Worm (Caenorhabditis elegans) whole organism, mixed stage, embryonic: Measurements from ENCODE around the gene T07D4.2.
A peak's percentile ranks its signal among the peaks of the same experiment; 100 is the strongest.

Source experiments
- M03D4.4 ChIP-seq: sonication (generic microtip); optimal IDR thresholded peaks from 2 replicates; lab custom pipeline; 2017; ENCODE audit warnings: mild to moderate bottlenecking, missing genetic modification characterization, missing compliant biosample characterization
- bed-3 ChIP-seq: fragments of 200-800 bp; sonication (Bioruptor generic); optimal IDR thresholded peaks from 3 replicates; lab custom pipeline; 2018; ENCODE audit warnings: mild to moderate bottlenecking, missing genetic modification characterization, moderate library complexity, missing compliant biosample characterization
- blmp-1 ChIP-seq: fragments of 150-350 bp; optimal IDR thresholded peaks from 2 replicates; lab custom pipeline; 2014; ENCODE audit warnings: missing biosample characterization, missing genetic modification characterization
- ceh-39 ChIP-seq: fragments of 150-350 bp; optimal IDR thresholded peaks from 2 replicates; lab custom pipeline; 2014; ENCODE audit warnings: missing biosample characterization, missing genetic modification characterization
- ceh-43 ChIP-seq: fragments of 200-800 bp; sonication (Bioruptor generic); optimal IDR thresholded peaks from 2 replicates; lab custom pipeline; 2018; ENCODE audit warnings: mild to moderate bottlenecking, missing genetic modification characterization, moderate library complexity, missing compliant biosample characterization
- ces-1 ChIP-seq: fragments of 150-350 bp; optimal IDR thresholded peaks from 2 replicates; lab custom pipeline; 2014; ENCODE audit warnings: missing biosample characterization, missing genetic modification reagents, missing genetic modification characterization
- drap-1 ChIP-seq: fragments of 200-800 bp; sonication (Bioruptor generic); optimal IDR thresholded peaks from 3 replicates; lab custom pipeline; 2018; ENCODE audit warnings: mild to moderate bottlenecking, missing genetic modification characterization, missing compliant biosample characterization
- elt-1 ChIP-seq: sonication (generic microtip); optimal IDR thresholded peaks from 2 replicates; lab custom pipeline; 2017; ENCODE audit warnings: missing genetic modification characterization, mild to moderate bottlenecking, missing compliant biosample characterization, antibody characterized with exemption, moderate library complexity, borderline replicate concordance; ENCODE audit not compliant: insufficient read depth
- elt-3 ChIP-seq: fragments of 150-350 bp; optimal IDR thresholded peaks from 2 replicates; lab custom pipeline; 2014; ENCODE audit warnings: missing biosample characterization, missing genetic modification characterization
- flh-1 ChIP-seq: fragments of 200-800 bp; sonication (Bioruptor generic); optimal IDR thresholded peaks from 2 replicates; lab custom pipeline; 2018; ENCODE audit warnings: mild to moderate bottlenecking, missing genetic modification characterization, moderate library complexity, missing compliant biosample characterization
- ham-2 ChIP-seq: fragments of 200-800 bp; sonication (Bioruptor generic); optimal IDR thresholded peaks from 2 replicates; lab custom pipeline; 2018; ENCODE audit warnings: mild to moderate bottlenecking, missing genetic modification characterization, missing compliant biosample characterization
- hlh-1 ChIP-seq: fragments of 150-350 bp; optimal IDR thresholded peaks from 2 replicates; lab custom pipeline; 2014; ENCODE audit warnings: missing biosample characterization, missing genetic modification reagents, missing genetic modification characterization
- lin-13 ChIP-seq: fragments of 150-350 bp; optimal IDR thresholded peaks from 2 replicates; lab custom pipeline; 2014; ENCODE audit warnings: missing biosample characterization, missing genetic modification characterization
- lin-32 ChIP-seq: fragments of 200-800 bp; sonication (Bioruptor generic); optimal IDR thresholded peaks from 2 replicates; lab custom pipeline; 2018; ENCODE audit warnings: mild to moderate bottlenecking, missing genetic modification characterization, missing compliant biosample characterization
- mab-5 ChIP-seq: fragments of 150-350 bp; optimal IDR thresholded peaks from 2 replicates; lab custom pipeline; 2014; ENCODE audit warnings: missing biosample characterization, missing genetic modification characterization
- mep-1 ChIP-seq: fragments of 150-350 bp; optimal IDR thresholded peaks from 2 replicates; lab custom pipeline; 2017; ENCODE audit warnings: missing biosample characterization, missing genetic modification reagents, missing genetic modification characterization, inconsistent platforms
- mls-2 ChIP-seq: sonication (generic microtip); optimal IDR thresholded peaks from 2 replicates; lab custom pipeline; 2016; ENCODE audit warnings: mild to moderate bottlenecking, missing genetic modification characterization, moderate library complexity, missing compliant biosample characterization
- nhr-12 ChIP-seq: fragments of 150-350 bp; optimal IDR thresholded peaks from 2 replicates; lab custom pipeline; 2014; ENCODE audit warnings: missing biosample characterization, missing genetic modification characterization
- nhr-2 ChIP-seq: fragments of 150-350 bp; optimal IDR thresholded peaks from 2 replicates; lab custom pipeline; 2014; ENCODE audit warnings: missing biosample characterization, missing genetic modification characterization
- nhr-237 ChIP-seq: fragments of 150-350 bp; optimal IDR thresholded peaks from 2 replicates; lab custom pipeline; 2014; ENCODE audit warnings: missing biosample characterization, missing genetic modification characterization
- nhr-28 ChIP-seq: fragments of 150-350 bp; optimal IDR thresholded peaks from 2 replicates; lab custom pipeline; 2014; ENCODE audit warnings: missing biosample characterization, missing genetic modification characterization
- nhr-76 ChIP-seq: sonication (generic microtip); optimal IDR thresholded peaks from 2 replicates; lab custom pipeline; 2017; ENCODE audit warnings: missing biosample characterization, missing genetic modification characterization
- pha-4 ChIP-seq: fragments of 150-350 bp; optimal IDR thresholded peaks from 2 replicates; lab custom pipeline; 2018; ENCODE audit warnings: missing biosample characterization, missing genetic modification reagents, missing genetic modification characterization
- sem-2 ChIP-seq: fragments of 200-800 bp; sonication (Bioruptor generic); optimal IDR thresholded peaks from 2 replicates; lab custom pipeline; 2018; ENCODE audit warnings: mild to moderate bottlenecking, missing genetic modification characterization, missing compliant biosample characterization
- snpc-4 ChIP-seq: fragments of 150-350 bp; optimal IDR thresholded peaks from 2 replicates; lab custom pipeline; 2014; ENCODE audit warnings: missing biosample characterization, missing genetic modification characterization
- sptf-1 ChIP-seq: sonication (generic microtip); optimal IDR thresholded peaks from 2 replicates; lab custom pipeline; 2017; ENCODE audit warnings: mild to moderate bottlenecking, missing genetic modification characterization, moderate library complexity, missing compliant biosample characterization
- tbx-8 ChIP-seq: fragments of 200-800 bp; sonication (Bioruptor generic); optimal IDR thresholded peaks from 2 replicates; lab custom pipeline; 2018; ENCODE audit warnings: mild to moderate bottlenecking, missing genetic modification characterization, moderate library complexity, missing compliant biosample characterization
- unc-120 ChIP-seq: sonication (generic microtip); optimal IDR thresholded peaks from 2 replicates; lab custom pipeline; 2017; ENCODE audit warnings: missing genetic modification characterization, missing compliant biosample characterization; ENCODE audit not compliant: poor library complexity, severe bottlenecking
- unc-39 ChIP-seq: fragments of 150-350 bp; optimal IDR thresholded peaks from 2 replicates; lab custom pipeline; 2014; ENCODE audit warnings: missing biosample characterization, missing genetic modification characterization
- unc-62 ChIP-seq: fragments of 150-350 bp; optimal IDR thresholded peaks from 2 replicates; lab custom pipeline; 2014; ENCODE audit warnings: missing biosample characterization, missing genetic modification reagents, missing genetic modification characterization
- zip-8 ChIP-seq: fragments of 150-350 bp; optimal IDR thresholded peaks from 2 replicates; lab custom pipeline; 2014; ENCODE audit warnings: missing biosample characterization, missing genetic modification characterization
- ztf-11 ChIP-seq: fragments of 150-350 bp; optimal IDR thresholded peaks from 2 replicates; lab custom pipeline; 2014; ENCODE audit warnings: missing biosample characterization, missing genetic modification characterization

The T07D4.2 gene

DNA sequence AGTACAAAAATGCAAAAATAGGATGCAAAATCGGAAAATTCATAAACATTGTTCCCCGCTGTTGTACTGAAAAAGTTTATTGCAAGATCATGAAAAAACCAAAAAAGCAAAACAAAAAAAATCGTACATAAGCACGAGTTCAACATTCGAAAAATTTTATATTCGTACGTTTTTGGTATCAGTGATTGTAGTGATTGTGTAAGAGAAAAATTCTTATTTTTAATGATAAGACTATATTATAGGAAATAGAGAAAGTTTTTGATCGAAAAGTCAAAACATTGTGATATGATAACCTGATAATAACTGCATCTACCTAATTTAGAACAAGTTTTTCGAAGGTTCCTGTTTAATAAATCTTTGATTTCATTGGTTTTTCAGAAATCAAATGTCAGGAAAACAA, 43.6 kb upstream of the T07D4.2 start:
- no peak for TF ChIP-seq sem-2
- no peak for TF ChIP-seq M03D4.4 (tag; lab: Kevin White, UChicago)
- TF ChIP-seq nhr-237 (tag; lab: Kevin White, UChicago), result no peak
- TF ChIP-seq ceh-43 (GFP tag; lab: Kevin White, UChicago), result no peak
- no peak for TF ChIP-seq pha-4 (tag; lab: Kevin White, UChicago)
- no peak for TF ChIP-seq mls-2 (tag; lab: Kevin White, UChicago)
- TF ChIP-seq ham-2, result no peak

ce11 chrII:8916656-8917055, 42.9 kb upstream of the T07D4.2 start:
- TF ChIP-seq lin-32 (GFP tag; lab: Kevin White, UChicago) (no peak), elt-1 (no peak), zip-8 (tag; lab: Kevin White, UChicago) (no peak), tbx-8 (GFP tag; lab: Kevin White, UChicago) (no peak), ztf-11 (tag; lab: Kevin White, UChicago) (no peak), lin-13 (tag; lab: Kevin White, UChicago) (no peak), snpc-4 (tag; lab: Kevin White, UChicago) (no peak), elt-3 (no peak), flh-1 (GFP tag; lab: Kevin White, UChicago) (no peak), bed-3 (no peak), nhr-12 (tag; lab: Kevin White, UChicago) (no peak), nhr-237 (tag; lab: Kevin White, UChicago) (no peak), mab-5 (no peak), hlh-1 (tag; lab: Kevin White, UChicago) (no peak)

DNA sequence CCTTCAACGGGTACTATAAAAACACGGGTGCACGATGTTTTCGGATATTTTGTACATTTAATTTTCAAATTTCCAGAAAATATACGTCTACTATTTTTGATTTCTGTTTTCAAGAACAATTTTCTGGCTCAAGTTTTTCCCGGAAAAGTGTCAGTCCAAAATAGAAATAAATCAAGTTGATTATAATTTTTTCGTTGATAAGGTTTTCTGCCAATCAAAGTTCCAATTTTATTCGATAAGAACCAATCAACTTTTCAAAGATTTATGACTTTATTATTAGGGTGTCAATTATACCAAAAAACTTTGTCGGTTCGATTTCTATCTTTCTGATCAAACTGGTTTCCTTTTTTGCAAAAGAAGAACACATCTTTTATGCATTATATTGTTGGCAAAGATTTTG, 40.9 kb upstream of the T07D4.2 start:
- TF ChIP-seq sem-2 (no peak), snpc-4 (tag; lab: Kevin White, UChicago) (no peak), ceh-39 (no peak), unc-39 (tag; lab: Kevin White, UChicago) (no peak), M03D4.4 (tag; lab: Kevin White, UChicago) (no peak), blmp-1 (no peak), nhr-76 (tag; lab: Kevin White, UChicago) (no peak), hlh-1 (tag; lab: Kevin White, UChicago) (no peak), lin-32 (GFP tag; lab: Kevin White, UChicago) (no peak), unc-120 (no peak), nhr-237 (tag; lab: Kevin White, UChicago) (no peak), elt-3 (no peak)

ce11 chrII:8912523-8913017, 38.8 kb upstream of the T07D4.2 start:
- TF ChIP-seq hlh-1 (tag; lab: Kevin White, UChicago) (no peak), blmp-1 (no peak), mls-2 (tag; lab: Kevin White, UChicago) (no peak)

- no peak for TF ChIP-seq ham-2
- TF ChIP-seq unc-39 (tag; lab: Kevin White, UChicago), result no peak
- no peak for TF ChIP-seq nhr-28 (tag; lab: Kevin White, UChicago)
- TF ChIP-seq, all 35 proteins: peak for 0
Measured at ce11 chrII:8911929-8912328, 38.2 kb upstream of the T07D4.2 start, which contains the start of gene B0457.4. Gene B0457.4, minus strand, starts transcription at chrII:8912029.

ce11 chrII:8903871-8904270, 30.1 kb upstream of the T07D4.2 start:
- no peak for TF ChIP-seq ham-2
- no peak for TF ChIP-seq mep-1 (tag; lab: Kevin White, UChicago)
- TF ChIP-seq blmp-1, result no peak
- no peak for TF ChIP-seq M03D4.4 (tag; lab: Kevin White, UChicago)
- TF ChIP-seq elt-1, result no peak
- TF ChIP-seq drap-1 (GFP tag; lab: Kevin White, UChicago), result no peak

DNA sequence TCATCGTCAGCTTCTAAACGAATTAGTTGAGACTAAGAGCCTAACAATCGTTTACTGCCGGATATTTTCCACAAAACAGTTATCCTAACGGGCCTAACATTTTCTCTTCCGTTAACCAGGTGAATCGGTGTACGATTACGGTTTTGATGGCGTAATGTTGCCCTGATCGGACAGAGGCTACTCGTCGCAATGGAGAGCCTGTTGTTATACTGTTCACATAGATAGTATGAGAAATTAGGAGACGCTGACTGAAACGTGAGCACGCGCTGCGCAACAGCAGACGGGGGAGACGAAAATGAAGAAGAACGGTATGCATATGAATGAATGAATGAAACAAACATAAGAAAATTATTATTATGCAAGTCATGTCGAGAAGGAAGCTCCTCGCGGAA, 25.6 kb upstream of the T07D4.2 start:
- TF ChIP-seq zip-8 (tag; lab: Kevin White, UChicago) (peak; percentile 35), nhr-28 (tag; lab: Kevin White, UChicago) (no peak), ceh-43 (GFP tag; lab: Kevin White, UChicago) (no peak), ztf-11 (tag; lab: Kevin White, UChicago) (no peak), nhr-12 (tag; lab: Kevin White, UChicago) (no peak), mls-2 (tag; lab: Kevin White, UChicago) (no peak), mab-5 (no peak), drap-1 (GFP tag; lab: Kevin White, UChicago) (no peak), unc-62 (no peak), sem-2 (no peak), mep-1 (tag; lab: Kevin White, UChicago) (no peak), pha-4 (tag; lab: Kevin White, UChicago) (peak; percentile 67), ceh-39 (no peak), unc-120 (no peak), sptf-1 (tag; lab: Kevin White, UChicago) (no peak), bed-3 (no peak), ces-1 (GFP tag; lab: Kevin White, UChicago) (peak; percentile 69), nhr-237 (tag; lab: Kevin White, UChicago) (no peak), nhr-2 (tag; lab: Kevin White, UChicago) (peak; percentile 69)
